Fruit fly (Drosophila melanogaster) whole organism, wandering third instar larva: ENCODE data around the gene CG31278.

Experiments
- CG32264 ChIP-seq: fragments of 200-800 bp; sonication (Bioruptor generic); optimal IDR thresholded peaks from 2 replicates; lab custom pipeline; 2016; ENCODE audit warnings: missing biosample characterization, missing genetic modification characterization
- Dfd ChIP-seq: fragments of >200 bp; optimal IDR thresholded peaks from 2 replicates; lab custom pipeline; 2017; ENCODE audit warnings: missing biosample characterization, missing genetic modification characterization
- HLH106 ChIP-seq: fragments of 200-800 bp; optimal IDR thresholded peaks from 3 replicates; lab custom pipeline; 2019; ENCODE audit warnings: missing biosample characterization, mild to moderate bottlenecking, missing genetic modification characterization, moderate library complexity
- Hr83 ChIP-seq: fragments of 200-300 bp; sonication (Bioruptor generic); optimal IDR thresholded peaks from 2 replicates; lab custom pipeline; 2016; ENCODE audit warnings: missing biosample characterization, mild to moderate bottlenecking, missing genetic modification characterization, moderate library complexity; ENCODE audit not compliant: poor library complexity, severe bottlenecking
- OdsH ChIP-seq: fragments of 200-800 bp; sonication (Bioruptor generic); optimal IDR thresholded peaks from 2 replicates; lab custom pipeline; 2016; ENCODE audit warnings: missing biosample characterization, mild to moderate bottlenecking, missing genetic modification characterization
- Rel ChIP-seq, 2 experiments: fragments of 200-800 bp; sonication (Bioruptor generic) in 1 of 2; optimal IDR thresholded peaks; 2 replicates in 1 of 2; 3 replicates in 1 of 2; lab custom pipeline; 2016 to 2019; ENCODE audit warnings: mild to moderate bottlenecking in 2 of 2, missing biosample characterization in 2 of 2, missing genetic modification characterization in 2 of 2, moderate library complexity in 1 of 2
- Sp1 ChIP-seq: fragments of 200-800 bp; sonication (Bioruptor generic); optimal IDR thresholded peaks from 3 replicates; lab custom pipeline; 2019; ENCODE audit warnings: missing biosample characterization, mild to moderate bottlenecking, missing genetic modification characterization, moderate library complexity
- Vsx2 ChIP-seq: fragments of 200-300, 225-300 bp; sonication (Bioruptor generic); optimal IDR thresholded peaks from 2 replicates; lab custom pipeline; 2018; ENCODE audit warnings: missing biosample characterization, missing genetic modification characterization; ENCODE audit not compliant: partially characterized antibody
- dl ChIP-seq, 2 experiments: fragments of 175-275, 200-275 bp in 1 of 2; fragments of 200-275 bp in 1 of 2; sonication (Bioruptor generic); optimal IDR thresholded peaks; lab custom pipeline; 2018; ENCODE audit warnings: mild to moderate bottlenecking in 2 of 2, missing biosample characterization in 2 of 2, missing genetic modification characterization in 2 of 2, moderate library complexity in 2 of 2; ENCODE audit not compliant: partially characterized antibody in 2 of 2, insufficient read depth in 1 of 2
- dmrt93B ChIP-seq: fragments of 200-800 bp; sonication (Bioruptor generic); optimal IDR thresholded peaks from 2 replicates; lab custom pipeline; 2018; ENCODE audit warnings: missing biosample characterization, mild to moderate bottlenecking, missing genetic modification characterization
- dsf ChIP-seq: sonication (Bioruptor generic); optimal IDR thresholded peaks from 2 replicates; lab custom pipeline; 2016; ENCODE audit warnings: missing biosample characterization, missing genetic modification characterization, borderline replicate concordance
- ey ChIP-seq: fragments of 200-800 bp; sonication (Bioruptor generic); optimal IDR thresholded peaks from 2 replicates; lab custom pipeline; 2016; ENCODE audit warnings: missing biosample characterization, missing genetic modification characterization
- foxo ChIP-seq, 2 experiments: fragments of 200-800 bp; sonication (Bioruptor generic); optimal IDR thresholded peaks; 2 replicates in 1 of 2; 3 replicates in 1 of 2; lab custom pipeline; 2016 to 2017; ENCODE audit warnings: missing biosample characterization in 2 of 2, missing genetic modification characterization in 2 of 2
- fru ChIP-seq: fragments of 200-800 bp; sonication (Bioruptor generic); optimal IDR thresholded peaks from 3 replicates; lab custom pipeline; 2016; ENCODE audit warnings: missing biosample characterization, mild to moderate bottlenecking, missing genetic modification characterization
- h ChIP-seq: fragments of 200-800 bp; sonication (Bioruptor generic); optimal IDR thresholded peaks from 3 replicates; lab custom pipeline; 2016; ENCODE audit warnings: missing biosample characterization, mild to moderate bottlenecking, missing genetic modification characterization
- sage ChIP-seq: fragments of 200-800 bp; sonication (Bioruptor generic); optimal IDR thresholded peaks from 2 replicates; lab custom pipeline; 2016; ENCODE audit warnings: missing biosample characterization, mild to moderate bottlenecking, missing genetic modification characterization
- sv ChIP-seq: fragments of 200-800 bp; sonication (Bioruptor generic); optimal IDR thresholded peaks from 3 replicates; lab custom pipeline; 2016; ENCODE audit warnings: missing biosample characterization, missing genetic modification characterization
- tai ChIP-seq: sonication (Bioruptor generic); optimal IDR thresholded peaks from 2 replicates; lab custom pipeline; 2016; ENCODE audit warnings: missing biosample characterization, missing genetic modification characterization
- woc ChIP-seq: sonication (Bioruptor generic); optimal IDR thresholded peaks from 2 replicates; lab custom pipeline; 2016; ENCODE audit warnings: missing biosample characterization, mild to moderate bottlenecking, missing genetic modification characterization

Gene CG31278

dm6 chr3R:10659563-10659962, 48.6 kb downstream of the CG31278 start:
- TF ChIP-seq Sp1 (GFP tag; lab: Kevin White, UChicago), result no peak
- TF ChIP-seq Hr83 (GFP tag; lab: Kevin White, UChicago), result no peak
- TF ChIP-seq Vsx2, result no peak
- no peak for TF ChIP-seq CG32264
- no peak for TF ChIP-seq woc (GFP tag; lab: Kevin White, UChicago)
- no peak for TF ChIP-seq HLH106
- TF ChIP-seq foxo (GFP tag; optimal IDR thresholded peaks at IDR 0.05; lab: Kevin White, UChicago), result no peak
- TF ChIP-seq sv, result no peak
- TF ChIP-seq sage (GFP tag; lab: Kevin White, UChicago), result no peak
- no peak for TF ChIP-seq Dfd
- TF ChIP-seq dsf (GFP tag; lab: Kevin White, UChicago), result no peak
- no peak for TF ChIP-seq ey (GFP tag; lab: Kevin White, UChicago)
- no peak for TF ChIP-seq tai (GFP tag; lab: Kevin White, UChicago)
- TF ChIP-seq dl (GFP tag; optimal IDR thresholded peaks at IDR 0.05; lab: Kevin White, UChicago; ENCODE audit: insufficient read depth in 1 of 2, partially characterized antibody in 2 of 2), result no peak
- TF ChIP-seq dmrt93B, result no peak

- peak; percentile 17 for TF ChIP-seq OdsH (GFP tag; lab: Kevin White, UChicago)
- TF ChIP-seq h, result peak; percentile 26
- no peak for TF ChIP-seq Hr83 (GFP tag; lab: Kevin White, UChicago)
- no peak for TF ChIP-seq Rel (GFP tag; optimal IDR thresholded peaks at IDR 0.05; lab: Kevin White, UChicago)
- no peak for TF ChIP-seq Rel (tag; optimal IDR thresholded peaks at IDR 0.05; lab: Kevin White, UChicago)
- peak in 1 of 2 experiments; percentile 30 for TF ChIP-seq foxo (GFP tag; optimal IDR thresholded peaks at IDR 0.05; lab: Kevin White, UChicago)
- TF ChIP-seq HLH106, result peak; percentile 25
- TF ChIP-seq fru (GFP tag; lab: Kevin White, UChicago), result peak; percentile 10
- TF ChIP-seq Vsx2, result no peak
Observed at dm6 chr3R:10658783-10659182, 49.4 kb downstream of the CG31278 start.
